Worm (Caenorhabditis elegans) whole organism, L4/young adult: ENCODE measurements around the gene K03H6.1.

Experiments
- dao-5 ChIP-seq: sonication (generic microtip); optimal IDR thresholded peaks from 2 replicates; lab custom pipeline; 2016; ENCODE audit warnings: missing genotype, missing genetic modification characterization, moderate library complexity, missing compliant biosample characterization
- him-1 ChIP-seq: sonication (generic microtip); optimal IDR thresholded peaks from 2 replicates; lab custom pipeline; 2016; ENCODE audit warnings: missing genotype, missing genetic modification reagents, missing genetic modification characterization, missing compliant biosample characterization

DNA sequence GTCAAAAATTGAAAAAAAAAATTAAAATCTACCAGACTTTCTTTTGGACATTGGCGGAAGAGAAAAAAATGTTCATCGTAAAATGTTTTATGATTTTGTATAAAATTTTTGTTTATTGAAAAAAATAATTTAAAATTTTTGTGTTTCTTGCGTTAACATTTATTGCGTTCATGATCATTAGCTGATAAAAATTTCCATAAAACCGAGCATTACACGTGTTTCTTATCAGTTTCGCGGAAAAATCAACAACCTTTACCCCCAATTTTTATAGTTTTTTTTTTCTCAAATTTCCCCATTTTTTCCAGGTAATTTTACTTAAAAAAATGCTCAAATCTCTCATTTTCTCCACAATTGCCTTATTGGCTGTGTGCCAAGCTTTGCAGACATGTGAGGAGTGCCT lies 13.3 kb upstream of the K03H6.1 start, which contains the start of gene txt-4:
- TF ChIP-seq him-1 (tag; lab: Kevin White, UChicago): no peak
- no peak for TF ChIP-seq dao-5 (tag; lab: Kevin White, UChicago)
